Fruit fly (Drosophila melanogaster) whole organism, embryonic: ENCODE data around the gene Rpn10.

ENCODE experiments used
- Asciz ChIP-seq: fragments of 200-800 bp; sonication (Bioruptor generic); optimal IDR thresholded peaks from 2 replicates; lab custom pipeline; 2017; ENCODE audit warnings: missing biosample characterization, mild to moderate bottlenecking, missing genetic modification characterization, missing genetic modification reagents
- BEAF-32 ChIP-seq: fragments of 200-800 bp; sonication (Bioruptor generic); optimal IDR thresholded peaks from 3 replicates; lab custom pipeline; 2017; ENCODE audit warnings: missing biosample characterization, missing genetic modification characterization, mild to moderate bottlenecking, moderate library complexity, missing genetic modification reagents
- CG1024 ChIP-seq: fragments of 200-800 bp; sonication (Bioruptor generic); IDR thresholded peaks from 2 replicates; pipeline ENCODE4 v1.3.6; 2022; ENCODE audit warnings: missing biosample characterization, missing genetic modification characterization
- CG11085 ChIP-seq: fragments of 200-800 bp; sonication (Bioruptor generic); IDR thresholded peaks from 2 replicates; pipeline ENCODE4 v1.3.6; 2022; ENCODE audit warnings: missing biosample characterization, missing genetic modification characterization
- CG11247 ChIP-seq: fragments of 200-800 bp; sonication (Bioruptor generic); IDR thresholded peaks from 2 replicates; pipeline ENCODE4 v1.3.6; 2022; ENCODE audit warnings: missing biosample characterization, missing genetic modification characterization
- CG12299 ChIP-seq: fragments of 200-800 bp; sonication (Bioruptor generic); optimal IDR thresholded peaks from 2 replicates; lab custom pipeline; 2018; ENCODE audit warnings: missing biosample characterization, mild to moderate bottlenecking, missing genetic modification characterization
- CG14014 ChIP-seq: fragments of 200-800 bp; sonication (Bioruptor generic); IDR thresholded peaks from 2 replicates; pipeline ENCODE4 v1.3.6; 2022; ENCODE audit warnings: missing biosample characterization, missing genetic modification characterization
- CG14965 ChIP-seq: fragments of 200-800 bp; sonication (Bioruptor generic); optimal IDR thresholded peaks from 2 replicates; lab custom pipeline; 2016; ENCODE audit warnings: missing biosample characterization, missing genetic modification characterization, borderline replicate concordance
- CG16813 ChIP-seq: fragments of 200-800 bp; sonication (Bioruptor generic); IDR thresholded peaks from 3 replicates; pipeline ENCODE4 v1.3.6; 2022; ENCODE audit warnings: missing biosample characterization, missing genetic modification characterization; ENCODE audit not compliant: partially characterized antibody
- CG17568 ChIP-seq: fragments of 200-800 bp; sonication (Bioruptor generic); optimal IDR thresholded peaks from 2 replicates; lab custom pipeline; 2018; ENCODE audit warnings: missing biosample characterization, mild to moderate bottlenecking, missing genetic modification characterization, moderate library complexity
- CG18619 ChIP-seq: fragments of 200-800 bp; sonication (Bioruptor generic); optimal IDR thresholded peaks from 3 replicates; lab custom pipeline; 2017; ENCODE audit warnings: missing biosample characterization, mild to moderate bottlenecking, missing genetic modification characterization
- CG2116 ChIP-seq: fragments of 200-800 bp; sonication (Bioruptor generic); optimal IDR thresholded peaks from 3 replicates; lab custom pipeline; 2018; ENCODE audit warnings: missing biosample characterization, mild to moderate bottlenecking, missing genetic modification characterization
- CG31388 ChIP-seq: fragments of 200-800 bp; sonication (Bioruptor generic); optimal IDR thresholded peaks from 2 replicates; lab custom pipeline; 2016; ENCODE audit warnings: missing biosample characterization, missing genetic modification characterization
- CG32532 ChIP-seq: fragments of 200-800 bp; sonication (Bioruptor generic); IDR thresholded peaks from 2 replicates; pipeline ENCODE4 v1.3.6; 2022; ENCODE audit warnings: missing biosample characterization, missing genetic modification characterization
- CG32772 ChIP-seq: fragments of 200-800 bp; sonication (Bioruptor generic); IDR thresholded peaks from 2 replicates; pipeline ENCODE4 v1.3.6; 2022; ENCODE audit warnings: missing biosample characterization, missing genetic modification characterization
- CG3995 ChIP-seq: fragments of 200-800 bp; sonication (Bioruptor generic); optimal IDR thresholded peaks from 3 replicates; lab custom pipeline; 2016; ENCODE audit warnings: missing biosample characterization, missing genetic modification characterization
- CG6254 ChIP-seq: fragments of 200-800 bp; sonication (Bioruptor generic); optimal IDR thresholded peaks from 3 replicates; lab custom pipeline; 2017; ENCODE audit warnings: mild to moderate bottlenecking, missing biosample characterization, missing genetic modification reagents, missing genetic modification characterization
- CG6791 ChIP-seq: fragments of 200-800 bp; sonication (Bioruptor generic); IDR thresholded peaks from 3 replicates; pipeline ENCODE4 v1.3.6; 2022; ENCODE audit warnings: missing biosample characterization, missing genetic modification characterization; ENCODE audit not compliant: partially characterized antibody
- Dll ChIP-seq: fragments of 200-800 bp; sonication (Bioruptor generic); IDR thresholded peaks from 4 replicates; pipeline ENCODE4 v1.3.6; 2022; ENCODE audit warnings: missing biosample characterization, missing genetic modification characterization; ENCODE audit not compliant: partially characterized antibody
- Doc3 ChIP-seq: fragments of 200-800 bp; sonication (Bioruptor generic); IDR thresholded peaks from 3 replicates; pipeline ENCODE4 v1.3.6; 2022; ENCODE audit warnings: missing biosample characterization, missing genetic modification characterization; ENCODE audit not compliant: partially characterized antibody
- Dp ChIP-seq: fragments of 200-800 bp; sonication (Bioruptor generic); optimal IDR thresholded peaks from 2 replicates; lab custom pipeline; 2018; ENCODE audit warnings: missing biosample characterization, mild to moderate bottlenecking, missing genetic modification characterization, moderate library complexity
- Dref ChIP-seq: fragments of 200-800 bp; sonication (Bioruptor generic); IDR thresholded peaks from 2 replicates; pipeline ENCODE4 v1.3.6; 2022; ENCODE audit warnings: missing biosample characterization, missing genetic modification characterization
- Gug ChIP-seq: fragments of 200-800 bp; sonication (Bioruptor generic); IDR thresholded peaks from 4 replicates; pipeline ENCODE4 v1.3.6; 2022; ENCODE audit warnings: missing biosample characterization, missing genetic modification characterization
- H2.0 ChIP-seq: fragments of 200-800 bp; sonication (Bioruptor generic); IDR thresholded peaks from 2 replicates; pipeline ENCODE4 v1.3.6; 2022; ENCODE audit warnings: missing biosample characterization, missing genetic modification characterization
- Jarid2 ChIP-seq: fragments of 200-800 bp; sonication (Bioruptor generic); optimal IDR thresholded peaks from 3 replicates; lab custom pipeline; 2017; ENCODE audit warnings: mild to moderate bottlenecking, missing biosample characterization, missing genetic modification reagents, missing genetic modification characterization
- Optix ChIP-seq: fragments of 200-800 bp; sonication (Bioruptor generic); IDR thresholded peaks from 3 replicates; pipeline ENCODE4 v1.3.6; 2022; ENCODE audit warnings: missing biosample characterization, missing genetic modification characterization
- Ptx1 ChIP-seq: fragments of 200-800 bp; sonication (Bioruptor generic); IDR thresholded peaks from 2 replicates; pipeline ENCODE4 v1.3.6; 2022; ENCODE audit warnings: missing biosample characterization, missing genetic modification characterization
- ara ChIP-seq: fragments of 200-800 bp; sonication (Bioruptor generic); IDR thresholded peaks from 2 replicates; pipeline ENCODE4 v1.3.6; 2022; ENCODE audit warnings: missing biosample characterization, missing genetic modification characterization
- ato ChIP-seq: fragments of 200-800 bp; sonication (Bioruptor generic); IDR thresholded peaks from 2 replicates; pipeline ENCODE4 v1.3.6; 2022; ENCODE audit warnings: missing biosample characterization, missing genetic modification characterization; ENCODE audit not compliant: partially characterized antibody
- az2 ChIP-seq: fragments of 200-800 bp; sonication (Bioruptor generic); optimal IDR thresholded peaks from 3 replicates; lab custom pipeline; 2016; ENCODE audit warnings: missing biosample characterization, missing genetic modification characterization
- bcd ChIP-seq: fragments of 200-800 bp; sonication (Bioruptor generic); optimal IDR thresholded peaks from 2 replicates; lab custom pipeline; 2017; ENCODE audit warnings: missing biosample characterization, mild to moderate bottlenecking, missing genetic modification characterization
- caup ChIP-seq: fragments of 200-800 bp; sonication (Bioruptor generic); optimal IDR thresholded peaks from 3 replicates; lab custom pipeline; 2017; ENCODE audit warnings: missing biosample characterization, mild to moderate bottlenecking, missing genetic modification characterization, moderate library complexity; ENCODE audit not compliant: severe bottlenecking
- chif ChIP-seq, 2 experiments: fragments of 200-800 bp; sonication (Bioruptor generic); optimal IDR thresholded peaks; 3 replicates each; lab custom pipeline; 2016; ENCODE audit warnings: missing biosample characterization in 2 of 2, missing genetic modification characterization in 2 of 2
- chinmo ChIP-seq: fragments of 200-800 bp; sonication (Bioruptor generic); IDR thresholded peaks from 4 replicates; pipeline ENCODE4 v1.3.6; 2022; ENCODE audit warnings: missing biosample characterization, missing genetic modification characterization; ENCODE audit not compliant: partially characterized antibody
- dimm ChIP-seq: fragments of 200-800 bp; sonication (Bioruptor generic); IDR thresholded peaks from 2 replicates; pipeline ENCODE4 v1.3.6; 2022; ENCODE audit warnings: missing biosample characterization, missing genetic modification characterization
- ewg ChIP-seq: fragments of 200-800 bp; sonication (Bioruptor generic); optimal IDR thresholded peaks from 3 replicates; lab custom pipeline; 2017; ENCODE audit warnings: mild to moderate bottlenecking, missing biosample characterization, missing genetic modification reagents, missing genetic modification characterization
- hbn ChIP-seq: fragments of 200-800 bp; sonication (Bioruptor generic); IDR thresholded peaks from 2 replicates; pipeline ENCODE4 v1.3.6; 2022; ENCODE audit warnings: missing biosample characterization, missing genetic modification characterization; ENCODE audit not compliant: partially characterized antibody
- hth ChIP-seq: fragments of >200 bp; optimal IDR thresholded peaks from 2 replicates; lab custom pipeline; 2017; ENCODE audit warnings: inconsistent platforms
- mld ChIP-seq: fragments of 200-800 bp; sonication (Bioruptor generic); IDR thresholded peaks from 3 replicates; pipeline ENCODE4 v1.3.6; 2022; ENCODE audit warnings: missing biosample characterization, missing genetic modification characterization; ENCODE audit not compliant: partially characterized antibody
- nau ChIP-seq: fragments of 200-800 bp; sonication (Bioruptor generic); optimal IDR thresholded peaks from 3 replicates; lab custom pipeline; 2017; ENCODE audit warnings: missing biosample characterization, mild to moderate bottlenecking, missing genetic modification characterization, missing genetic modification reagents
- nerfin-2 ChIP-seq: fragments of 200-800 bp; sonication (Bioruptor generic); IDR thresholded peaks from 2 replicates; pipeline ENCODE4 v1.3.6; 2022; ENCODE audit warnings: missing biosample characterization, missing genetic modification characterization; ENCODE audit not compliant: partially characterized antibody
- pros ChIP-seq: fragments of 200-800 bp; sonication (Bioruptor generic); optimal IDR thresholded peaks from 3 replicates; lab custom pipeline; 2019; ENCODE audit warnings: missing biosample characterization, mild to moderate bottlenecking, missing genetic modification characterization, moderate library complexity
- sens ChIP-seq: fragments of 200-800 bp; sonication (Bioruptor generic); peaks from one replicate; lab custom pipeline; 2016; ENCODE audit warnings: missing biosample characterization, missing genetic modification characterization
- tna ChIP-seq: fragments of 200-800 bp; sonication (Bioruptor generic); IDR thresholded peaks from 2 replicates; pipeline ENCODE4 v1.3.6; 2022; ENCODE audit warnings: missing biosample characterization, missing genetic modification characterization; ENCODE audit not compliant: partially characterized antibody
- yki ChIP-seq: fragments of >200 bp; optimal IDR thresholded peaks from 3 replicates; lab custom pipeline; 2018
- zen2 ChIP-seq: fragments of 200-800 bp; sonication (Bioruptor generic); IDR thresholded peaks from 3 replicates; pipeline ENCODE4 v1.3.6; 2022; ENCODE audit warnings: missing biosample characterization, missing genetic modification characterization; ENCODE audit not compliant: partially characterized antibody

Gene Rpn10

DNA sequence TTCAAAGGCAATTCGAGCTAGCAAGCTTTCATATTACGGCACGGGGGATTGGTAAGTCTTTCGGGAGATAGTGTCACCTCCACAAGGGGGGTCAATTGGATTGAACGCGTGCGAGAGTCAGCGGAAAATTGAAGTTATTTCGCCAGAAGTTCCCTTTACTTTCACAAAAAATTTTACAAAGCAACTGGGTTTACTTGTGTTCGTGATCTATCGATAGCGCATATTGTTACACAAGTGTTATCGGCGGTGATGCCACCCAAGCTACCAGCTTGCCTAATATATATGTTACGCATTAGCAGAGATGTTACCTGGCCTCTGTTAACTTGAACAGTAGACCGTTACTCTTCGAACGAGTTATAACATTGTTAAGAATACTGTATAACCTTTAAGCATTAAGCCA lies 18.0 kb downstream of the Rpn10 start, which contains the start of gene Wnk (continued):
- TF ChIP-seq CG17568 (GFP tag; lab: Kevin White, UChicago): no peak
- no peak for TF ChIP-seq pros (GFP tag; lab: Kevin White, UChicago)
- TF ChIP-seq ato (GFP tag; lab: Robert Waterston, UW): peak; percentile 72
- peak; percentile 80; the same call in 1 of the 4 replicates for TF ChIP-seq chinmo (GFP tag; lab: Robert Waterston, UW)
- TF ChIP-seq CG6791 (GFP tag; lab: Robert Waterston, UW): peak; percentile 73
- TF ChIP-seq mld (GFP tag; lab: Robert Waterston, UW): 0 out of 3 replicates have a peak, but pooled peaks have one; percentile 62
- no peak for TF ChIP-seq ara (GFP tag; lab: Robert Waterston, UW)
- TF ChIP-seq CG2116 (GFP tag; lab: Kevin White, UChicago): peak; percentile 60
- TF ChIP-seq CG31388 (GFP tag; lab: Kevin White, UChicago): no peak
- TF ChIP-seq az2 (GFP tag; lab: Kevin White, UChicago): no peak
- TF ChIP-seq sens (GFP tag; lab: Kevin White, UChicago): no peak
- TF ChIP-seq Gug: no peak
- TF ChIP-seq hbn (GFP tag; lab: Robert Waterston, UW): peak; percentile 82
- no peak for TF ChIP-seq Asciz (GFP tag; lab: Kevin White, UChicago)
- no peak for TF ChIP-seq CG18619 (GFP tag; lab: Kevin White, UChicago)
- peak; percentile 78 for TF ChIP-seq CG3995 (GFP tag; lab: Kevin White, UChicago)
- no peak for TF ChIP-seq CG14014 (GFP tag; lab: Robert Waterston, UW)
- no peak for TF ChIP-seq dimm
- peak; percentile 35 for TF ChIP-seq Dp (GFP tag; lab: Kevin White, UChicago)
- TF ChIP-seq CG32772 (GFP tag; lab: Robert Waterston, UW): no peak
- no peak for TF ChIP-seq Jarid2 (GFP tag; lab: Kevin White, UChicago)
- TF ChIP-seq caup: no peak
- peak; percentile 68 for TF ChIP-seq zen2 (GFP tag; lab: Robert Waterston, UW)
- no peak for TF ChIP-seq CG14965 (GFP tag; lab: Kevin White, UChicago)
- no peak for TF ChIP-seq CG11247
- TF ChIP-seq ewg: no peak
- TF ChIP-seq CG12299: no peak
- TF ChIP-seq Dll (GFP tag; lab: Robert Waterston, UW): peak; percentile 80
- no peak for TF ChIP-seq CG32532
- TF ChIP-seq Doc3 (GFP tag; lab: Robert Waterston, UW): peak; percentile 62; the same call in 2 of the 3 replicates
- TF ChIP-seq Ptx1 (GFP tag; lab: Robert Waterston, UW): no peak
- TF ChIP-seq CG16813 (GFP tag; lab: Robert Waterston, UW): peak; percentile 71
- peak; percentile 64; the same call in 1 of the 2 replicates for TF ChIP-seq nerfin-2 (GFP tag; lab: Robert Waterston, UW)
- no peak for TF ChIP-seq chif (GFP tag; optimal IDR thresholded peaks at IDR 0.05; lab: Kevin White, UChicago)
- TF ChIP-seq BEAF-32 (GFP tag; lab: Kevin White, UChicago): peak; percentile 80
- TF ChIP-seq nau (GFP tag; lab: Kevin White, UChicago): no peak
- TF ChIP-seq Dref (GFP tag; lab: Robert Waterston, UW): peak; percentile 86
- no peak for TF ChIP-seq hth (lab: Kevin White, UChicago)
- no peak for TF ChIP-seq CG11085
- TF ChIP-seq H2.0: no peak
- TF ChIP-seq bcd (GFP tag; lab: Kevin White, UChicago): no peak
- TF ChIP-seq yki (lab: Kevin White, UChicago): no peak
- TF ChIP-seq CG1024 (GFP tag; lab: Robert Waterston, UW): no peak
- TF ChIP-seq Optix (GFP tag; lab: Robert Waterston, UW): no peak
- peak; percentile 81 for TF ChIP-seq tna
- TF ChIP-seq CG6254 (GFP tag; lab: Kevin White, UChicago): no peak
